Worm (Caenorhabditis elegans): ENCODE data around the gene F10E7.2.

ce11 chrII:7075564-7076228, 46.3 kb upstream of the F10E7.2 start, which contains the start of gene T02G5.7:
- no peak for TF ChIP-seq him-1 (tag; optimal IDR thresholded peaks at IDR 0.05)
- no peak for TF ChIP-seq W03F9.2 (tag; optimal IDR thresholded peaks at IDR 0.05)
- TF ChIP-seq dao-5 (tag; optimal IDR thresholded peaks at IDR 0.05) = no peak

All from whole organism, L4/young adult.